Fruit fly (Drosophila melanogaster) whole organism, embryonic: ENCODE results near the gene CG14419.

Experiments
- Awh ChIP-seq: fragments of 200-800 bp; sonication (Bioruptor generic); IDR thresholded peaks from 2 replicates; pipeline ENCODE4, ENCODE4 v1.3.6; 2022; ENCODE audit warnings: missing biosample characterization, missing genetic modification characterization
- BEAF-32 ChIP-seq: fragments of 200-800 bp; sonication (Bioruptor generic); optimal IDR thresholded peaks from 3 replicates; lab custom pipeline; 2017; ENCODE audit warnings: missing biosample characterization, missing genetic modification characterization, mild to moderate bottlenecking, moderate library complexity, missing genetic modification reagents
- Bdp1 ChIP-seq: fragments of 200-800 bp; sonication (Bioruptor generic); optimal IDR thresholded peaks from 3 replicates; lab custom pipeline; 2016; ENCODE audit warnings: missing biosample characterization, missing genetic modification characterization
- CG10147 ChIP-seq: fragments of 200-800 bp; sonication (Bioruptor generic); optimal IDR thresholded peaks from 2 replicates; lab custom pipeline; 2019; ENCODE audit warnings: missing biosample characterization, mild to moderate bottlenecking, missing genetic modification characterization, moderate library complexity
- CG10979 ChIP-seq: fragments of 200-800 bp; sonication (Bioruptor generic); optimal IDR thresholded peaks from 2 replicates; lab custom pipeline; 2018; ENCODE audit warnings: missing biosample characterization, mild to moderate bottlenecking, missing genetic modification characterization, moderate library complexity
- CG12071 ChIP-seq: fragments of 200-800 bp; sonication (Bioruptor generic); optimal IDR thresholded peaks from 3 replicates; lab custom pipeline; 2018; ENCODE audit warnings: missing biosample characterization, mild to moderate bottlenecking, missing genetic modification characterization
- CG12155 ChIP-seq: fragments of 200-800 bp; sonication (Bioruptor generic); optimal IDR thresholded peaks from 3 replicates; lab custom pipeline; 2016; ENCODE audit warnings: missing biosample characterization, missing genetic modification characterization
- CG12299 ChIP-seq: fragments of 200-800 bp; sonication (Bioruptor generic); optimal IDR thresholded peaks from 2 replicates; lab custom pipeline; 2018; ENCODE audit warnings: missing biosample characterization, mild to moderate bottlenecking, missing genetic modification characterization
- CG14441 ChIP-seq: fragments of 200-800 bp; sonication (Bioruptor generic); IDR thresholded peaks from 2 replicates; pipeline ENCODE4 v1.3.6; 2022; ENCODE audit warnings: missing biosample characterization, missing genetic modification characterization
- CG17328 ChIP-seq: fragments of 200-800 bp; sonication (Bioruptor generic); IDR thresholded peaks from 2 replicates; pipeline ENCODE4 v1.3.6; 2022; ENCODE audit warnings: missing biosample characterization, missing genetic modification characterization
- CG17361 ChIP-seq: fragments of 200-800 bp; sonication (Bioruptor generic); IDR thresholded peaks from 3 replicates; pipeline ENCODE4 v1.3.6; 2022; ENCODE audit warnings: missing biosample characterization, missing genetic modification characterization
- CG30403 ChIP-seq: fragments of 200-800 bp; sonication (Bioruptor generic); optimal IDR thresholded peaks from 3 replicates; lab custom pipeline; 2016; ENCODE audit warnings: missing biosample characterization, missing genetic modification characterization
- CG4328 ChIP-seq: fragments of 200-800 bp; sonication (Bioruptor generic); optimal IDR thresholded peaks from 3 replicates; lab custom pipeline; 2017; ENCODE audit warnings: missing biosample characterization, missing genetic modification reagents, missing genetic modification characterization
- CG7963 ChIP-seq: fragments of 200-800 bp; sonication (Bioruptor generic); IDR thresholded peaks from 3 replicates; pipeline ENCODE4 v1.3.6; 2022; ENCODE audit warnings: missing biosample characterization, missing genetic modification characterization; ENCODE audit not compliant: partially characterized antibody
- CG8388 ChIP-seq: fragments of 200-800 bp; sonication (Bioruptor generic); optimal IDR thresholded peaks from 2 replicates; lab custom pipeline; 2019; ENCODE audit warnings: missing biosample characterization, mild to moderate bottlenecking, missing genetic modification characterization, moderate library complexity
- Chrac-16 ChIP-seq: fragments of 200-800 bp; sonication (Bioruptor generic); optimal IDR thresholded peaks from 3 replicates; lab custom pipeline; 2016; ENCODE audit warnings: missing biosample characterization, missing genetic modification characterization
- CoRest ChIP-seq: fragments of 200-800 bp; sonication (Bioruptor generic); optimal IDR thresholded peaks from 3 replicates; lab custom pipeline; 2018; ENCODE audit warnings: missing biosample characterization, mild to moderate bottlenecking, missing genetic modification characterization, moderate library complexity
- Dll ChIP-seq: fragments of 200-800 bp; sonication (Bioruptor generic); IDR thresholded peaks from 4 replicates; pipeline ENCODE4 v1.3.6; 2022; ENCODE audit warnings: missing biosample characterization, missing genetic modification characterization; ENCODE audit not compliant: partially characterized antibody
- Elba2 ChIP-seq: fragments of 200-800 bp; sonication (Bioruptor generic); optimal IDR thresholded peaks from 3 replicates; lab custom pipeline; 2016; ENCODE audit warnings: missing biosample characterization, missing genetic modification characterization
- Fer1 ChIP-seq: fragments of 200-800 bp; sonication (Bioruptor generic); optimal IDR thresholded peaks from 2 replicates; lab custom pipeline; 2017; ENCODE audit warnings: missing biosample characterization, mild to moderate bottlenecking, missing genetic modification characterization
- MBD-R2 ChIP-seq: fragments of 200-800 bp; sonication (Bioruptor generic); IDR thresholded peaks from 2 replicates; pipeline ENCODE4 v1.3.6; 2022; ENCODE audit warnings: missing biosample characterization, missing genetic modification characterization
- NC2β ChIP-seq: fragments of 200-800 bp; sonication (Bioruptor generic); optimal IDR thresholded peaks from 2 replicates; lab custom pipeline; 2016; ENCODE audit warnings: missing biosample characterization, missing genetic modification characterization
- Opbp ChIP-seq: fragments of 200-800 bp; sonication (Bioruptor generic); IDR thresholded peaks from 3 replicates; pipeline ENCODE4 v1.3.6; 2022; ENCODE audit warnings: missing biosample characterization, missing genetic modification characterization; ENCODE audit not compliant: partially characterized antibody
- Optix ChIP-seq: fragments of 200-800 bp; sonication (Bioruptor generic); IDR thresholded peaks from 3 replicates; pipeline ENCODE4 v1.3.6; 2022; ENCODE audit warnings: missing biosample characterization, missing genetic modification characterization
- TFAM ChIP-seq: fragments of 200-800 bp; sonication (Bioruptor generic); optimal IDR thresholded peaks from 2 replicates; lab custom pipeline; 2017; ENCODE audit warnings: missing biosample characterization, missing genetic modification characterization, inconsistent platforms
- Usf ChIP-seq: fragments of 200-800 bp; sonication (Bioruptor generic); optimal IDR thresholded peaks from 2 replicates; lab custom pipeline; 2017; ENCODE audit warnings: missing genotype, missing biosample characterization, missing genetic modification characterization
- Vsx1 ChIP-seq: fragments of 200-800 bp; sonication (Bioruptor generic); optimal IDR thresholded peaks from 2 replicates; lab custom pipeline; 2017; ENCODE audit warnings: missing biosample characterization, mild to moderate bottlenecking, missing genetic modification characterization, missing genetic modification reagents
- az2 ChIP-seq: fragments of 200-800 bp; sonication (Bioruptor generic); optimal IDR thresholded peaks from 3 replicates; lab custom pipeline; 2016; ENCODE audit warnings: missing biosample characterization, missing genetic modification characterization
- bab2 ChIP-seq: fragments of 200-800 bp; sonication (Bioruptor generic); optimal IDR thresholded peaks from 2 replicates; lab custom pipeline; 2016; ENCODE audit warnings: missing biosample characterization, missing genetic modification characterization
- cg ChIP-seq: fragments of 200-800 bp; sonication (Bioruptor generic); optimal IDR thresholded peaks from 3 replicates; lab custom pipeline; 2019; ENCODE audit warnings: missing biosample characterization, mild to moderate bottlenecking, missing genetic modification characterization, moderate library complexity
- dm ChIP-seq: fragments of 200-800 bp; sonication (Bioruptor generic); optimal IDR thresholded peaks from 3 replicates; lab custom pipeline; 2016; ENCODE audit warnings: missing biosample characterization, missing genetic modification characterization
- esg ChIP-seq: fragments of 200-800 bp; sonication (Bioruptor generic); conservative IDR thresholded peaks from 2 replicates; pipeline ENCODE4 v1.3.6; 2022; ENCODE audit warnings: missing biosample characterization, missing genetic modification characterization
- ftz-f1 ChIP-seq: fragments of 200-800 bp; sonication (Bioruptor generic); optimal IDR thresholded peaks from 2 replicates; lab custom pipeline; 2016; ENCODE audit warnings: missing biosample characterization, missing genetic modification characterization
- gfzf ChIP-seq: fragments of 200-800 bp; sonication (Bioruptor generic); optimal IDR thresholded peaks from 2 replicates; lab custom pipeline; 2016; ENCODE audit warnings: missing biosample characterization, mild to moderate bottlenecking, missing genetic modification characterization, moderate library complexity
- gt ChIP-seq: fragments of 200-800 bp; sonication (Bioruptor generic); IDR thresholded peaks from 2 replicates; pipeline ENCODE4 v1.3.6; 2022; ENCODE audit warnings: missing biosample characterization, missing genetic modification characterization
- insv ChIP-seq, 2 experiments: fragments of 200-800 bp; sonication (Bioruptor generic); optimal IDR thresholded peaks; 3 replicates each; lab custom pipeline; 2016 to 2018; ENCODE audit warnings: missing biosample characterization in 2 of 2, missing genetic modification characterization in 2 of 2
- ken ChIP-seq: fragments of 200-800 bp; sonication (Bioruptor generic); IDR thresholded peaks from 3 replicates; pipeline ENCODE4 v1.3.6; 2022; ENCODE audit warnings: missing biosample characterization, missing genetic modification characterization
- knrl ChIP-seq: fragments of 200-800 bp; sonication (Bioruptor generic); IDR thresholded peaks from 3 replicates; pipeline ENCODE4 v1.3.6; 2022; ENCODE audit warnings: missing biosample characterization, missing genetic modification characterization; ENCODE audit not compliant: partially characterized antibody
- lbe ChIP-seq: fragments of 200-800 bp; sonication (Bioruptor generic); optimal IDR thresholded peaks from 2 replicates; lab custom pipeline; 2016; ENCODE audit warnings: missing biosample characterization, mild to moderate bottlenecking, missing genetic modification characterization
- lmd ChIP-seq: fragments of 200-800 bp; sonication (Bioruptor generic); IDR thresholded peaks from 2 replicates; pipeline ENCODE4 v1.3.6; 2022; ENCODE audit warnings: missing biosample characterization, missing genetic modification characterization
- nom ChIP-seq: fragments of 200-800 bp; sonication (Bioruptor generic); optimal IDR thresholded peaks from 2 replicates; lab custom pipeline; 2017; ENCODE audit warnings: missing biosample characterization, missing genetic modification characterization, mild to moderate bottlenecking, moderate library complexity, missing genetic modification reagents
- pan ChIP-seq, 4 experiments: fragments of >200 bp in 3 of 4; fragments of 200-800 bp in 1 of 4; sonication (Bioruptor generic) in 1 of 4; optimal IDR thresholded peaks in 3 of 4; IDR thresholded peaks in 1 of 4; 2 replicates each; pipeline versions ENCODE4 v1.3.6 to Lab custom; 2017 to 2022; ENCODE audit warnings: missing biosample characterization in 2 of 4, missing genetic modification characterization in 2 of 4, mixed read lengths in 1 of 4
- prd ChIP-seq, 3 experiments: fragments of >200 bp in 2 of 3; fragments of 200-800 bp in 1 of 3; sonication (Bioruptor generic) in 1 of 3; optimal IDR thresholded peaks in 2 of 3; IDR thresholded peaks in 1 of 3; 2 replicates in 2 of 3; 3 replicates in 1 of 3; pipeline versions ENCODE4 v1.3.6 to Lab custom; 2017 to 2022; ENCODE audit warnings: missing biosample characterization in 1 of 3, missing genetic modification characterization in 1 of 3
- psq ChIP-seq: fragments of 200-800 bp; sonication (Bioruptor generic); optimal IDR thresholded peaks from 2 replicates; lab custom pipeline; 2017; ENCODE audit warnings: missing biosample characterization, missing genetic modification characterization
- sd ChIP-seq: fragments of 200-800 bp; sonication (Bioruptor generic); optimal IDR thresholded peaks from 3 replicates; lab custom pipeline; 2018; ENCODE audit warnings: missing biosample characterization, mild to moderate bottlenecking, missing genetic modification characterization, moderate library complexity
- sim ChIP-seq: fragments of 200-800 bp; sonication (Bioruptor generic); IDR thresholded peaks from 2 replicates; pipeline ENCODE4 v1.3.6; 2022; ENCODE audit warnings: missing biosample characterization, missing genetic modification characterization
- tap ChIP-seq: fragments of 200-800 bp; optimal IDR thresholded peaks from 3 replicates; lab custom pipeline; 2019; ENCODE audit warnings: missing biosample characterization, mild to moderate bottlenecking, missing genetic modification characterization, moderate library complexity
- unc-4 ChIP-seq: fragments of 200-800 bp; sonication (Bioruptor generic); IDR thresholded peaks from 2 replicates; pipeline ENCODE4 v1.3.6; 2022; ENCODE audit warnings: missing biosample characterization, missing genetic modification characterization; ENCODE audit not compliant: partially characterized antibody
- zen2 ChIP-seq: fragments of 200-800 bp; sonication (Bioruptor generic); IDR thresholded peaks from 3 replicates; pipeline ENCODE4 v1.3.6; 2022; ENCODE audit warnings: missing biosample characterization, missing genetic modification characterization; ENCODE audit not compliant: partially characterized antibody

Gene CG14419

DNA sequence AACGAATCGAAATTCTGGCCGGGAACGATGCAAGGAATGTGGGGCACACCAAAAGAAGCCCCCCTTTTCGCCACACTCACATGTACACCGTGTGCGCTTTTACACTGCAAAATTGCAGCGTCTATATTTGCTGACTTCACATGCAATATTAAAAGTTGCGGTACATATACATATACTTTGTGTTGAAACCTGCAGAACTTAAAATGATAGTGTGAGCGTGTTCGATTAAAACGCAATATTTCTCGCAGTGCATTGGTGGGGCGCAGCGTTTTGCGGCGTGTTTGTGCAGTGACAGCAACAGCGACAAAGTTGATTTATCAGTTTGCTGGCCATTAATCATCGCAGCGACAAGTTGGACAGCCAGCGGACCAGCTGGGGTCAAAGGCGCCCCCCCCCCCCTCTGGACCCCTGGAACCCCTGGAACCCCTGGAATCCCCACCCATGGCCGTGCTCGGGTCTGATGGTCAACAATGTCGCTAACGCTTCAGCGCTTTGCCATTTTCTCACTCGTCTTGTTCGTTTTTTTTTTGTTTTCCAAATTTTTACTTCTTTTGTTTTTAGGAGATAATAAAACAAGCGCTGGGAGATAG, 21.5 kb upstream of the CG14419 start (continued):
- TF ChIP-seq CG8388 (GFP tag; lab: Kevin White, UChicago) = no peak
- TF ChIP-seq CG10979 (tag; lab: Kevin White, UChicago) = peak; percentile 11
- TF ChIP-seq psq (GFP tag; lab: Kevin White, UChicago) = no peak
- no peak for TF ChIP-seq Fer1 (GFP tag; lab: Kevin White, UChicago)
- no peak for TF ChIP-seq CG14441
- no peak for TF ChIP-seq cg
- TF ChIP-seq TFAM = no peak
- TF ChIP-seq zen2 (GFP tag; lab: Robert Waterston, UW) = no peak
- 0 out of 2 replicates have a peak, but pooled peaks have one; percentile 23 for TF ChIP-seq esg (GFP tag; lab: Robert Waterston, UW)
- TF ChIP-seq CG12155 (GFP tag; lab: Kevin White, UChicago) = no peak
- TF ChIP-seq CG10147 (GFP tag; lab: Kevin White, UChicago) = no peak
- TF ChIP-seq sd (tag; lab: Kevin White, UChicago) = no peak
- TF ChIP-seq BEAF-32 = no peak
- no peak for TF ChIP-seq sim (GFP tag; lab: Robert Waterston, UW)
- TF ChIP-seq CG7963 (GFP tag; lab: Robert Waterston, UW) = no peak
- TF ChIP-seq Usf (GFP tag; lab: Kevin White, UChicago) = no peak
- no peak for TF ChIP-seq CoRest
- no peak for TF ChIP-seq Chrac-16
- 0 out of 2 replicates have a peak, but pooled peaks have one; percentile 20 for TF ChIP-seq lmd (GFP tag; lab: Robert Waterston, UW)
- TF ChIP-seq Optix (GFP tag; lab: Robert Waterston, UW) = no peak
- TF ChIP-seq ken = no peak
- no peak for TF ChIP-seq CG12299 (tag; lab: Kevin White, UChicago)
- no peak for TF ChIP-seq knrl (GFP tag; lab: Robert Waterston, UW)
- TF ChIP-seq unc-4 (GFP tag; lab: Robert Waterston, UW) = no peak
- TF ChIP-seq tap (tag; lab: Kevin White, UChicago) = no peak
- no peak for TF ChIP-seq pan (optimal IDR thresholded peaks at IDR 0.05; lab: Kevin White, UChicago)
- TF ChIP-seq pan (GFP tag; optimal IDR thresholded peaks at IDR 0.05 in 1 of 2, IDR thresholded peaks at IDR 0.05 in 1 of 2) = no peak
- no peak for TF ChIP-seq nom (GFP tag; lab: Kevin White, UChicago)
- peak; percentile 47; the same call in 1 of the 2 replicates for TF ChIP-seq CG17328 (GFP tag; lab: Robert Waterston, UW)
- TF ChIP-seq dm (GFP tag; lab: Kevin White, UChicago) = no peak
- TF ChIP-seq Dll (GFP tag; lab: Robert Waterston, UW) = no peak
- TF ChIP-seq NC2β (GFP tag; lab: Kevin White, UChicago) = no peak
- no peak for TF ChIP-seq gt (GFP tag; lab: Robert Waterston, UW)
- TF ChIP-seq Elba2 (GFP tag; lab: Kevin White, UChicago) = no peak
- TF ChIP-seq Vsx1 (GFP tag; lab: Kevin White, UChicago) = no peak
- no peak for TF ChIP-seq lbe
- no peak for TF ChIP-seq CG30403
- TF ChIP-seq bab2 (GFP tag; lab: Kevin White, UChicago) = no peak
- TF ChIP-seq MBD-R2 (GFP tag; lab: Robert Waterston, UW) = no peak
- no peak for TF ChIP-seq prd (optimal IDR thresholded peaks at IDR 0.05; lab: Kevin White, UChicago)
- TF ChIP-seq prd (GFP tag; IDR thresholded peaks at IDR 0.05; lab: Robert Waterston, UW) = peak; percentile 35; the same call in 1 of the 3 replicates
- TF ChIP-seq Bdp1 (GFP tag; lab: Kevin White, UChicago) = no peak
- no peak for TF ChIP-seq az2 (GFP tag; lab: Kevin White, UChicago)
- no peak for TF ChIP-seq insv (GFP tag; optimal IDR thresholded peaks at IDR 0.05; lab: Kevin White, UChicago)
- no peak for TF ChIP-seq CG12071
- TF ChIP-seq Opbp (GFP tag; lab: Robert Waterston, UW) = no peak
- no peak for TF ChIP-seq CG4328 (GFP tag; lab: Kevin White, UChicago)
- no peak for TF ChIP-seq Awh (GFP tag; lab: Robert Waterston, UW)
- no peak for TF ChIP-seq CG17361 (GFP tag; lab: Robert Waterston, UW)
- TF ChIP-seq gfzf (GFP tag; lab: Kevin White, UChicago) = no peak
- no peak for TF ChIP-seq ftz-f1 (GFP tag; lab: Kevin White, UChicago)
